Worm (Caenorhabditis elegans) whole organism, L1 larva: ENCODE results near the gene R10E11.9.

Experiments
- C04F5.9 ChIP-seq: sonication (generic microtip); optimal IDR thresholded peaks from 2 replicates; lab custom pipeline; 2016; ENCODE audit warnings: missing genetic modification characterization, missing compliant biosample characterization
- Y116A8C.19 ChIP-seq: sonication (generic microtip); optimal IDR thresholded peaks from 2 replicates; lab custom pipeline; 2016; ENCODE audit warnings: missing compliant biosample characterization, missing genetic modification characterization, borderline replicate concordance
- aha-1 ChIP-seq: fragments of 150-350 bp; optimal IDR thresholded peaks from 2 replicates; lab custom pipeline; 2014; ENCODE audit warnings: missing biosample characterization, missing genetic modification characterization
- aly-2 ChIP-seq: fragments of 150-350 bp; optimal IDR thresholded peaks from 2 replicates; lab custom pipeline; 2014; ENCODE audit warnings: missing biosample characterization, missing genetic modification characterization
- blmp-1 ChIP-seq: fragments of 150-350 bp; optimal IDR thresholded peaks from 2 replicates; lab custom pipeline; 2014; ENCODE audit warnings: missing biosample characterization, missing genetic modification characterization
- ceh-82 ChIP-seq, 3 experiments: fragments of 150-350 bp in 1 of 3; sonication (generic microtip) in 2 of 3; optimal IDR thresholded peaks; 2 replicates each; lab custom pipeline; 2014 to 2017; ENCODE audit warnings: missing biosample characterization in 3 of 3, missing genetic modification characterization in 3 of 3
- ceh-90 ChIP-seq: sonication (generic microtip); optimal IDR thresholded peaks from 2 replicates; lab custom pipeline; 2016; ENCODE audit warnings: missing genetic modification characterization, missing compliant biosample characterization
- ces-1 ChIP-seq: fragments of 150-350 bp; optimal IDR thresholded peaks from 2 replicates; lab custom pipeline; 2014; ENCODE audit warnings: missing biosample characterization, missing genetic modification reagents, missing genetic modification characterization
- dpl-1 ChIP-seq, 3 experiments: fragments of 150-350 bp in 2 of 3; sonication (generic microtip) in 1 of 3; optimal IDR thresholded peaks; 2 replicates each; lab custom pipeline; 2014 to 2017; ENCODE audit warnings: missing biosample characterization in 3 of 3, missing genetic modification characterization in 3 of 3, missing genetic modification reagents in 3 of 3
- dsc-1 ChIP-seq: sonication (generic microtip); optimal IDR thresholded peaks from 2 replicates; lab custom pipeline; 2016; ENCODE audit warnings: mild to moderate bottlenecking, missing genetic modification characterization, missing compliant biosample characterization
- efl-1 ChIP-seq, 4 experiments: fragments of 150-350 bp; optimal IDR thresholded peaks in 3 of 4; peaks in 1 of 4; 1 replicate in 1 of 4; 2 replicates in 3 of 4; lab custom pipeline; 2014; ENCODE audit warnings: missing biosample characterization in 2 of 4, missing genetic modification characterization in 2 of 4, missing genetic modification reagents in 2 of 4
- elt-2 ChIP-seq: sonication (generic microtip); optimal IDR thresholded peaks from 2 replicates; lab custom pipeline; 2016; ENCODE audit warnings: missing genetic modification characterization, mild to moderate bottlenecking, inconsistent platforms, missing compliant biosample characterization, missing genetic modification reagents
- elt-3 ChIP-seq, 6 experiments: fragments of 150-350 bp in 1 of 6; sonication (generic microtip); optimal IDR thresholded peaks; 2 replicates each; lab custom pipeline; 2017 to 2018; ENCODE audit warnings: missing biosample characterization in 6 of 6, missing genetic modification characterization in 6 of 6, inconsistent platforms in 1 of 6
- fkh-10 ChIP-seq: sonication (generic microtip); optimal IDR thresholded peaks from 2 replicates; lab custom pipeline; 2017; ENCODE audit warnings: missing biosample characterization, missing genetic modification reagents, missing genetic modification characterization
- grh-1 ChIP-seq: fragments of 200-800 bp; sonication (Bioruptor generic); IDR thresholded peaks from 2 replicates; pipeline ENCODE4 v1.3.6; 2022; ENCODE audit warnings: missing genetic modification reagents, missing genetic modification characterization, missing compliant biosample characterization
- hlh-17 ChIP-seq: fragments of 200-800 bp; sonication (Bioruptor generic); optimal IDR thresholded peaks from 2 replicates; lab custom pipeline; 2018; ENCODE audit warnings: missing genetic modification characterization, mild to moderate bottlenecking, missing compliant biosample characterization, moderate library complexity, borderline replicate concordance
- hlh-4 ChIP-seq: sonication (generic microtip); optimal IDR thresholded peaks from 2 replicates; lab custom pipeline; 2016; ENCODE audit warnings: mild to moderate bottlenecking, missing genetic modification characterization, missing compliant biosample characterization
- hpl-2 ChIP-seq: fragments of 150-350 bp; optimal IDR thresholded peaks from 2 replicates; lab custom pipeline; 2014; ENCODE audit warnings: missing biosample characterization, missing genetic modification reagents, missing genetic modification characterization
- irx-1 ChIP-seq: sonication (generic microtip); optimal IDR thresholded peaks from 2 replicates; lab custom pipeline; 2016; ENCODE audit warnings: missing genetic modification characterization, missing compliant biosample characterization
- isw-1 ChIP-seq: fragments of 200-800 bp; sonication (Bioruptor generic); IDR thresholded peaks from 2 replicates; pipeline ENCODE4 v1.3.6; 2022; ENCODE audit warnings: missing genetic modification characterization, missing compliant biosample characterization
- lin-13 ChIP-seq: fragments of 150-350 bp; optimal IDR thresholded peaks from 2 replicates; lab custom pipeline; 2014; ENCODE audit warnings: missing biosample characterization, missing genetic modification reagents, missing genetic modification characterization
- lin-15B ChIP-seq: fragments of 150-350 bp; sonication (generic microtip); optimal IDR thresholded peaks from 3 replicates; lab custom pipeline; 2014; ENCODE audit warnings: missing biosample characterization, missing genetic modification characterization
- lin-35 ChIP-seq, 2 experiments: fragments of 150-350 bp; optimal IDR thresholded peaks; 2 replicates each; lab custom pipeline; 2014; ENCODE audit warnings: missing biosample characterization in 2 of 2, missing genetic modification characterization in 2 of 2, missing genetic modification reagents in 2 of 2
- lir-3 ChIP-seq: sonication (generic microtip); optimal IDR thresholded peaks from 2 replicates; lab custom pipeline; 2016; ENCODE audit warnings: mild to moderate bottlenecking, missing genetic modification characterization, moderate library complexity, missing compliant biosample characterization; ENCODE audit not compliant: poor library complexity
- lsy-2 ChIP-seq, 2 experiments: fragments of 150-350 bp; optimal IDR thresholded peaks; 2 replicates each; lab custom pipeline; 2014; ENCODE audit warnings: missing biosample characterization in 2 of 2, missing genetic modification characterization in 2 of 2
- mab-9 ChIP-seq: fragments of 200-800 bp; sonication (Bioruptor generic); IDR thresholded peaks from 2 replicates; pipeline ENCODE4 v1.3.6; 2022; ENCODE audit warnings: missing genetic modification reagents, missing genetic modification characterization, missing compliant biosample characterization
- mep-1 ChIP-seq: fragments of 150-350 bp; optimal IDR thresholded peaks from 2 replicates; lab custom pipeline; 2014; ENCODE audit warnings: missing biosample characterization, missing genetic modification characterization
- nhr-11 ChIP-seq: fragments of 150-350 bp; optimal IDR thresholded peaks from 2 replicates; lab custom pipeline; 2014; ENCODE audit warnings: missing biosample characterization, missing genetic modification characterization
- nhr-12 ChIP-seq: sonication (generic microtip); optimal IDR thresholded peaks from 2 replicates; lab custom pipeline; 2017; ENCODE audit warnings: missing biosample characterization, missing genetic modification characterization
- nhr-20 ChIP-seq: sonication (generic microtip); optimal IDR thresholded peaks from 2 replicates; lab custom pipeline; 2016; ENCODE audit warnings: mild to moderate bottlenecking, missing genetic modification characterization, missing compliant biosample characterization
- nhr-28 ChIP-seq: fragments of 150-350 bp; optimal IDR thresholded peaks from 2 replicates; lab custom pipeline; 2014; ENCODE audit warnings: missing biosample characterization, missing genetic modification characterization
- nhr-47 ChIP-seq: sonication (generic microtip); optimal IDR thresholded peaks from 2 replicates; lab custom pipeline; 2016; ENCODE audit warnings: mild to moderate bottlenecking, missing genetic modification characterization, moderate library complexity, missing compliant biosample characterization
- nhr-71 ChIP-seq: sonication (generic microtip); optimal IDR thresholded peaks from 2 replicates; lab custom pipeline; 2016; ENCODE audit warnings: mild to moderate bottlenecking, missing genetic modification characterization, moderate library complexity, missing compliant biosample characterization
- nhr-77 ChIP-seq: fragments of 150-350 bp; optimal IDR thresholded peaks from 2 replicates; lab custom pipeline; 2014; ENCODE audit warnings: missing biosample characterization, missing genetic modification characterization
- nhr-85 ChIP-seq: sonication (generic microtip); peaks from one replicate; lab custom pipeline; 2016; ENCODE audit warnings: missing genetic modification characterization, inconsistent platforms, missing compliant biosample characterization
- nhr-90 ChIP-seq: sonication (generic microtip); optimal IDR thresholded peaks from 2 replicates; lab custom pipeline; 2016; ENCODE audit warnings: mild to moderate bottlenecking, missing genetic modification characterization, missing compliant biosample characterization; ENCODE audit not compliant: poor library complexity
- skn-1 ChIP-seq: fragments of 150-350 bp; optimal IDR thresholded peaks from 2 replicates; lab custom pipeline; 2014; ENCODE audit warnings: missing biosample characterization, missing genetic modification characterization
- snu-23 ChIP-seq: sonication (generic microtip); optimal IDR thresholded peaks from 2 replicates; lab custom pipeline; 2016; ENCODE audit warnings: missing genetic modification characterization, missing compliant biosample characterization
- swsn-7 ChIP-seq: sonication (generic microtip); optimal IDR thresholded peaks from 2 replicates; lab custom pipeline; 2016; ENCODE audit warnings: missing genetic modification characterization, missing compliant biosample characterization
- tbx-2 ChIP-seq: sonication (generic microtip); optimal IDR thresholded peaks from 2 replicates; lab custom pipeline; 2016; ENCODE audit warnings: missing genetic modification characterization, missing compliant biosample characterization
- unc-62 ChIP-seq: fragments of 150-350 bp; optimal IDR thresholded peaks from 2 replicates; lab custom pipeline; 2014; ENCODE audit warnings: missing biosample characterization, missing genetic modification reagents, missing genetic modification characterization
- unc-98 ChIP-seq: fragments of 200-800 bp; sonication (Bioruptor generic); IDR thresholded peaks from 2 replicates; pipeline ENCODE4 v1.3.6; 2022; ENCODE audit warnings: missing genetic modification characterization, missing compliant biosample characterization
- vab-15 ChIP-seq: sonication (generic microtip); optimal IDR thresholded peaks from 2 replicates; lab custom pipeline; 2017; ENCODE audit warnings: missing genotype, mild to moderate bottlenecking, missing genetic modification characterization, missing compliant biosample characterization
- xbp-1 ChIP-seq: sonication (generic microtip); optimal IDR thresholded peaks from 2 replicates; lab custom pipeline; 2016; ENCODE audit warnings: missing genetic modification characterization, missing compliant biosample characterization
- zag-1 ChIP-seq: fragments of 150-350 bp; optimal IDR thresholded peaks from 2 replicates; lab custom pipeline; 2014; ENCODE audit warnings: missing biosample characterization, missing genetic modification characterization
- ztf-11 ChIP-seq, 2 experiments: sonication (generic microtip); optimal IDR thresholded peaks; 2 replicates each; lab custom pipeline; 2016 to 2017; ENCODE audit warnings: missing genetic modification characterization in 2 of 2, missing biosample characterization in 1 of 2, missing compliant biosample characterization in 1 of 2

Gene R10E11.9

ce11 chrIII:9752852-9753251, 40.6 kb downstream of the R10E11.9 start, which contains the start of gene ech-6:
TSS of gene ech-6 (minus strand) at chrIII:9752883.
- TF ChIP-seq elt-3 (tag; optimal IDR thresholded peaks at IDR 0.05; lab: Kevin White, UChicago) (no peak), lsy-2 (tag; optimal IDR thresholded peaks at IDR 0.05; lab: Kevin White, UChicago) (peak; percentile 31 to 39), lin-35 (GFP tag; optimal IDR thresholded peaks at IDR 0.05; lab: Kevin White, UChicago) (peak in 1 of 2 experiments; percentile 35), elt-2 (tag; lab: Kevin White, UChicago) (peak; percentile 2), xbp-1 (tag; lab: Kevin White, UChicago) (peak; percentile 2), efl-1 (optimal IDR thresholded peaks at IDR 0.05; lab: Kevin White, UChicago) (peak; percentile 31), efl-1 (GFP tag; optimal IDR thresholded peaks at IDR 0.05 in 1 of 2; lab: Kevin White, UChicago) (no peak), nhr-71 (peak; percentile 87), unc-62 (GFP tag; lab: Kevin White, UChicago) (no peak), snu-23 (GFP tag; lab: Kevin White, UChicago) (peak; percentile 72), nhr-90 (tag; lab: Kevin White, UChicago) (peak; percentile 44), nhr-85 (tag; lab: Kevin White, UChicago) (peak; percentile 42), nhr-20 (tag; lab: Kevin White, UChicago) (peak; percentile 64), aha-1 (tag; lab: Kevin White, UChicago) (no peak)

DNA sequence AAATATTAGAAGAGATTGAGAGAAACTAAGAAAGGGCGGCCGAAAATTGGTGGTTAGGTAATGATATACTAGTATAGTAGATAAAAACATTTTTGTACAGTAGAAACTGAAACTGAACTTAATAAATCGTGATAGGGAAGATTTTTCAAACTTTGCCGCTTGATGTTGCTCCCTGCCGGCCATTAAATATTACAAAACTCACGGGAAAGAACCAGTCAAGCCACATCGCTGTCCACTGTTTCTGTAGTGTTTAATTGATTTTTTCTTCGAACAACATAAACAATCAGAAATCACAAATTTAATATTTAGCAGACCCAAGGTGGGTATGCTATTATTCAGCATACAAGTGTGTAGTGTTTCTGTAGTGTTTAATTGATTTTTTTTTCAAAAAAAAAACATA, 42.4 kb downstream of the R10E11.9 start, which contains the start of gene T05G5.5:
TSS of gene T05G5.5 (minus strand) at position 359 of the 400 bp plus-strand sequence.
- TF ChIP-seq hlh-4 (peak; percentile 23), efl-1 (optimal IDR thresholded peaks at IDR 0.05; lab: Kevin White, UChicago) (no peak), efl-1 (GFP tag; optimal IDR thresholded peaks at IDR 0.05 in 1 of 2; lab: Kevin White, UChicago) (peak in 1 of 2 experiments; percentile 56), ceh-82 (tag; optimal IDR thresholded peaks at IDR 0.05; lab: Kevin White, UChicago) (no peak), nhr-71 (peak; percentile 40)

ce11 chrIII:9748694-9749093, 44.7 kb downstream of the R10E11.9 start, which contains the start of gene T05G5.4:
TSS of gene T05G5.4 (plus strand) at chrIII:9748934.
- no peak for TF ChIP-seq hlh-17 (GFP tag; lab: Kevin White, UChicago)
- no peak for TF ChIP-seq vab-15 (tag; lab: Kevin White, UChicago)
- TF ChIP-seq lin-13, result no peak
- no peak for TF ChIP-seq skn-1
- no peak for TF ChIP-seq nhr-47 (tag; lab: Kevin White, UChicago)
- no peak for TF ChIP-seq tbx-2
- no peak for TF ChIP-seq ceh-82 (tag; optimal IDR thresholded peaks at IDR 0.05; lab: Kevin White, UChicago)
- TF ChIP-seq ztf-11 (tag; optimal IDR thresholded peaks at IDR 0.05; lab: Kevin White, UChicago), result no peak
- TF ChIP-seq dsc-1 (tag; lab: Kevin White, UChicago), result no peak
- TF ChIP-seq Y116A8C.19 (tag; lab: Kevin White, UChicago), result no peak
- TF ChIP-seq elt-2 (tag; lab: Kevin White, UChicago), result no peak
- TF ChIP-seq nhr-85 (tag; lab: Kevin White, UChicago), result no peak
- no peak for TF ChIP-seq mab-9
- TF ChIP-seq nhr-90 (tag; lab: Kevin White, UChicago), result no peak
- no peak for TF ChIP-seq ces-1 (GFP tag; lab: Kevin White, UChicago)
- TF ChIP-seq isw-1 (GFP tag; lab: Robert Waterston, UW), result no peak
- no peak for TF ChIP-seq irx-1 (tag; lab: Kevin White, UChicago)
- no peak for TF ChIP-seq fkh-10 (GFP tag; lab: Kevin White, UChicago)
- TF ChIP-seq hpl-2, result no peak

DNA sequence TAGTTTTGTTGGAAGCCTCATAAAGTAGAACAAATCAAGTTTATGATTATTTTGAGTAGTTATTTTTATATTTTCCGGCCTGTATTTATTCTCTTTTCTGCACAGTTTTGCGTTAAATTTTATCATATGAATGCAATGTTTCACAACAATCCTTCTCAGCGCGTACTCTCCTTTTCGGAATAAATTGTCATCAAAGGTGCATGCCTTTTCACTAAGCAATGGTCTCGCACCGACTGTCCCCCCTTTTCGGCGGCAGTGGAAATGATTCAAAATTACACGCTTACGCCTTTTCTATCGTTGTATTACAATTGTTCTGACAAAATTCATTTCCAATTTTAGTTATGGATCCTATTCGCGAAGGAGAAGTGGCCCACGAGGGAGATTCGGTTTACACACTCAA, 46.3 kb downstream of the R10E11.9 start, which contains the start of the genes iff-1 and cdk-1:
TSS of gene iff-1 (minus strand) at position 61 of the 400 bp plus-strand sequence.
TSS of gene cdk-1 (plus strand) at position 340 of the 400 bp plus-strand sequence.
- TF ChIP-seq nhr-12 (tag; lab: Kevin White, UChicago) (no peak), swsn-7 (peak; percentile 2), ces-1 (GFP tag; lab: Kevin White, UChicago) (no peak), lir-3 (tag; lab: Kevin White, UChicago) (no peak), ceh-90 (tag; lab: Kevin White, UChicago) (no peak), nhr-85 (tag; lab: Kevin White, UChicago) (peak; percentile 56), zag-1 (no peak), grh-1 (GFP tag; lab: Robert Waterston, UW) (no peak), blmp-1 (peak; percentile 41), elt-3 (tag; optimal IDR thresholded peaks at IDR 0.05; lab: Kevin White, UChicago) (no peak), C04F5.9 (tag; lab: Kevin White, UChicago) (no peak), unc-98 (GFP tag; lab: Robert Waterston, UW) (no peak), nhr-77 (tag; lab: Kevin White, UChicago) (no peak), snu-23 (GFP tag; lab: Kevin White, UChicago) (peak; percentile 40), nhr-28 (no peak), mep-1 (tag; lab: Kevin White, UChicago) (no peak), dpl-1 (GFP tag; optimal IDR thresholded peaks at IDR 0.05; lab: Kevin White, UChicago) (peak; percentile 79 to 90 (median 86)), unc-62 (GFP tag; lab: Kevin White, UChicago) (no peak), nhr-11 (tag; lab: Kevin White, UChicago) (no peak), aly-2 (no peak), lin-15B (tag; lab: Kevin White, UChicago) (peak; percentile 30)
